Fruit fly (Drosophila melanogaster) whole organism, embryonic: ENCODE results near the gene MsR1.

ENCODE experiments used
- CG11696 ChIP-seq: fragments of 200-800 bp; sonication (Bioruptor generic); IDR thresholded peaks from 2 replicates; pipeline ENCODE4 v1.3.6; 2022; ENCODE audit warnings: missing biosample characterization, missing genetic modification characterization
- CG12104 ChIP-seq: fragments of 200-800 bp; sonication (Bioruptor generic); optimal IDR thresholded peaks from 3 replicates; lab custom pipeline; 2016; ENCODE audit warnings: missing biosample characterization, missing genetic modification characterization
- CG12659 ChIP-seq: fragments of 200-800 bp; sonication (Bioruptor generic); optimal IDR thresholded peaks from 3 replicates; lab custom pipeline; 2017; ENCODE audit warnings: mild to moderate bottlenecking, missing biosample characterization, missing genetic modification reagents, missing genetic modification characterization
- CG12744 ChIP-seq: fragments of 200-800 bp; sonication (Bioruptor generic); optimal IDR thresholded peaks from 2 replicates; lab custom pipeline; 2016; ENCODE audit warnings: missing biosample characterization, missing genetic modification characterization
- CG12769 ChIP-seq: fragments of 200-800 bp; sonication (Bioruptor generic); optimal IDR thresholded peaks from 2 replicates; lab custom pipeline; 2019; ENCODE audit warnings: missing biosample characterization, mild to moderate bottlenecking, missing genetic modification characterization, moderate library complexity
- CG15269 ChIP-seq: fragments of 200-800 bp; sonication (Bioruptor generic); optimal IDR thresholded peaks from 2 replicates; lab custom pipeline; 2018; ENCODE audit warnings: missing biosample characterization, mild to moderate bottlenecking, missing genetic modification characterization, moderate library complexity
- CG1603 ChIP-seq: fragments of 200-800 bp; sonication (Bioruptor generic); optimal IDR thresholded peaks from 2 replicates; lab custom pipeline; 2019; ENCODE audit warnings: missing biosample characterization, mild to moderate bottlenecking, missing genetic modification characterization, moderate library complexity
- CG1647 ChIP-seq: fragments of 200-800 bp; sonication (Bioruptor generic); optimal IDR thresholded peaks from 3 replicates; lab custom pipeline; 2016; ENCODE audit warnings: missing biosample characterization, missing genetic modification characterization
- CG16813 ChIP-seq: fragments of 200-800 bp; sonication (Bioruptor generic); IDR thresholded peaks from 3 replicates; pipeline ENCODE4 v1.3.6; 2022; ENCODE audit warnings: missing biosample characterization, missing genetic modification characterization; ENCODE audit not compliant: partially characterized antibody
- CG17568 ChIP-seq: fragments of 200-800 bp; sonication (Bioruptor generic); optimal IDR thresholded peaks from 2 replicates; lab custom pipeline; 2018; ENCODE audit warnings: missing biosample characterization, mild to moderate bottlenecking, missing genetic modification characterization, moderate library complexity
- CG2712 ChIP-seq: fragments of 200-800 bp; optimal IDR thresholded peaks from 3 replicates; lab custom pipeline; 2019; ENCODE audit warnings: missing biosample characterization, mild to moderate bottlenecking, missing genetic modification characterization, moderate library complexity
- CG32772 ChIP-seq: fragments of 200-800 bp; sonication (Bioruptor generic); IDR thresholded peaks from 2 replicates; pipeline ENCODE4 v1.3.6; 2022; ENCODE audit warnings: missing biosample characterization, missing genetic modification characterization
- CG42726 ChIP-seq: fragments of 200-800 bp; sonication (Bioruptor generic); IDR thresholded peaks from 2 replicates; pipeline ENCODE4 v1.3.6; 2022; ENCODE audit warnings: missing biosample characterization, missing genetic modification characterization; ENCODE audit not compliant: partially characterized antibody
- CG4854 ChIP-seq: fragments of 200-800 bp; sonication (Bioruptor generic); optimal IDR thresholded peaks from 2 replicates; lab custom pipeline; 2016; ENCODE audit warnings: missing biosample characterization, missing genetic modification characterization, inconsistent platforms
- CG5180 ChIP-seq: fragments of 200-800 bp; sonication (Bioruptor generic); optimal IDR thresholded peaks from 3 replicates; lab custom pipeline; 2017; ENCODE audit warnings: missing biosample characterization, missing genetic modification characterization, mild to moderate bottlenecking, moderate library complexity, missing genetic modification reagents
- CG6854 ChIP-seq: fragments of 200-800 bp; sonication (Bioruptor generic); optimal IDR thresholded peaks from 3 replicates; lab custom pipeline; 2017; ENCODE audit warnings: missing biosample characterization, mild to moderate bottlenecking, missing genetic modification characterization
- CG8478 ChIP-seq: fragments of >200 bp; optimal IDR thresholded peaks from 2 replicates; lab custom pipeline; 2018
- CG9876 ChIP-seq: fragments of 200-800 bp; sonication (Bioruptor generic); optimal IDR thresholded peaks from 2 replicates; lab custom pipeline; 2016; ENCODE audit warnings: missing biosample characterization, missing genetic modification characterization
- CG9932 ChIP-seq: fragments of 200-800 bp; sonication (Bioruptor generic); IDR thresholded peaks from 2 replicates; pipeline ENCODE4 v1.3.6; 2022; ENCODE audit warnings: missing biosample characterization, missing genetic modification characterization
- Dfd ChIP-seq, 2 experiments: fragments of >200 bp; optimal IDR thresholded peaks; 2 replicates each; lab custom pipeline; 2017; ENCODE audit warnings: missing biosample characterization in 2 of 2, missing genetic modification characterization in 2 of 2
- E2f1 ChIP-seq: fragments of 200-800 bp; sonication (Bioruptor generic); IDR thresholded peaks from 2 replicates; pipeline ENCODE4 v1.3.6; 2022; ENCODE audit warnings: missing biosample characterization, missing genetic modification characterization
- ERR ChIP-seq: fragments of 200-800 bp; sonication (Bioruptor generic); optimal IDR thresholded peaks from 2 replicates; lab custom pipeline; 2016; ENCODE audit warnings: missing biosample characterization, missing genetic modification characterization
- Fer2 ChIP-seq: fragments of 200-800 bp; sonication (Bioruptor generic); optimal IDR thresholded peaks from 2 replicates; lab custom pipeline; 2018; ENCODE audit warnings: missing biosample characterization, mild to moderate bottlenecking, missing genetic modification characterization, moderate library complexity
- Hmr ChIP-seq: fragments of 200-800 bp; sonication (Bioruptor generic); optimal IDR thresholded peaks from 3 replicates; lab custom pipeline; 2017; ENCODE audit warnings: mild to moderate bottlenecking, missing biosample characterization, missing genetic modification reagents, missing genetic modification characterization
- Hr39 ChIP-seq: fragments of >200 bp; optimal IDR thresholded peaks from 2 replicates; lab custom pipeline; 2017
- Hr78 ChIP-seq, 2 experiments: fragments of 200-800 bp in 1 of 2; fragments of >200 bp in 1 of 2; sonication (Bioruptor generic) in 1 of 2; optimal IDR thresholded peaks; 2 replicates each; lab custom pipeline; 2017 to 2019; ENCODE audit warnings: missing biosample characterization in 2 of 2, missing genetic modification characterization in 2 of 2, mild to moderate bottlenecking in 1 of 2, moderate library complexity in 1 of 2
- Lpt ChIP-seq: fragments of >200 bp; optimal IDR thresholded peaks from 2 replicates; lab custom pipeline; 2018; ENCODE audit warnings: missing biosample characterization, missing genetic modification characterization
- Oli ChIP-seq: fragments of 200-800 bp; sonication (Bioruptor generic); optimal IDR thresholded peaks from 2 replicates; lab custom pipeline; 2018; ENCODE audit warnings: missing biosample characterization, mild to moderate bottlenecking, missing genetic modification characterization, moderate library complexity
- Poxn ChIP-seq: fragments of 200-800 bp; sonication (Bioruptor generic); IDR thresholded peaks from 2 replicates; pipeline ENCODE4 v1.3.6; 2022; ENCODE audit warnings: missing biosample characterization, missing genetic modification characterization
- Scr ChIP-seq: fragments of 200-800 bp; sonication (Bioruptor generic); IDR thresholded peaks from 2 replicates; pipeline ENCODE4 v1.3.6; 2022; ENCODE audit warnings: missing biosample characterization, missing genetic modification characterization; ENCODE audit not compliant: partially characterized antibody
- Sry-β ChIP-seq: fragments of 200-800 bp; sonication (Bioruptor generic); optimal IDR thresholded peaks from 2 replicates; lab custom pipeline; 2018; ENCODE audit warnings: missing biosample characterization, mild to moderate bottlenecking, missing genetic modification characterization, moderate library complexity
- Tbp ChIP-seq: fragments of >200 bp; optimal IDR thresholded peaks from 2 replicates; lab custom pipeline; 2018; ENCODE audit warnings: missing biosample characterization, missing genetic modification characterization
- al ChIP-seq: fragments of 200-800 bp; sonication (Bioruptor generic); IDR thresholded peaks from 2 replicates; pipeline ENCODE4 v1.3.6; 2022; ENCODE audit warnings: missing biosample characterization, missing genetic modification characterization
- ash1 ChIP-seq: fragments of 200-800 bp; sonication (Bioruptor generic); optimal IDR thresholded peaks from 2 replicates; lab custom pipeline; 2018; ENCODE audit warnings: missing biosample characterization, mild to moderate bottlenecking, missing genetic modification characterization
- ato ChIP-seq: fragments of 200-800 bp; sonication (Bioruptor generic); IDR thresholded peaks from 2 replicates; pipeline ENCODE4 v1.3.6; 2022; ENCODE audit warnings: missing biosample characterization, missing genetic modification characterization; ENCODE audit not compliant: partially characterized antibody
- bab2 ChIP-seq: fragments of 200-800 bp; sonication (Bioruptor generic); optimal IDR thresholded peaks from 2 replicates; lab custom pipeline; 2016; ENCODE audit warnings: missing biosample characterization, missing genetic modification characterization
- cad ChIP-seq: fragments of >200 bp; optimal IDR thresholded peaks from 2 replicates; lab custom pipeline; 2017; ENCODE audit warnings: missing biosample characterization, missing genetic modification characterization
- croc ChIP-seq: fragments of 200-800 bp; sonication (Bioruptor generic); conservative IDR thresholded peaks from 3 replicates; pipeline ENCODE4 v1.3.6; 2022; ENCODE audit warnings: missing biosample characterization, missing genetic modification characterization
- en ChIP-seq: fragments of 200-800 bp; sonication (Bioruptor generic); optimal IDR thresholded peaks from 2 replicates; lab custom pipeline; 2016; ENCODE audit warnings: missing biosample characterization, missing genetic modification characterization
- fd3F ChIP-seq: fragments of 200-800 bp; sonication (Bioruptor generic); optimal IDR thresholded peaks from 2 replicates; lab custom pipeline; 2018; ENCODE audit warnings: missing biosample characterization, mild to moderate bottlenecking, missing genetic modification characterization, moderate library complexity
- fru ChIP-seq: fragments of >200 bp; optimal IDR thresholded peaks from 2 replicates; lab custom pipeline; 2017
- gcm2 ChIP-seq: fragments of 200-800 bp; sonication (Bioruptor generic); optimal IDR thresholded peaks from 2 replicates; lab custom pipeline; 2016; ENCODE audit warnings: missing biosample characterization, missing genetic modification characterization
- gfzf ChIP-seq: fragments of 200-800 bp; sonication (Bioruptor generic); optimal IDR thresholded peaks from 2 replicates; lab custom pipeline; 2016; ENCODE audit warnings: missing biosample characterization, mild to moderate bottlenecking, missing genetic modification characterization, moderate library complexity
- maf-S ChIP-seq: fragments of 200-800 bp; sonication (Bioruptor generic); optimal IDR thresholded peaks from 2 replicates; lab custom pipeline; 2016; ENCODE audit warnings: missing biosample characterization, missing genetic modification characterization
- nom ChIP-seq: fragments of 200-800 bp; sonication (Bioruptor generic); optimal IDR thresholded peaks from 2 replicates; lab custom pipeline; 2017; ENCODE audit warnings: missing biosample characterization, missing genetic modification characterization, mild to moderate bottlenecking, moderate library complexity, missing genetic modification reagents
- slou ChIP-seq: fragments of 200-800 bp; sonication (Bioruptor generic); optimal IDR thresholded peaks from 3 replicates; lab custom pipeline; 2016; ENCODE audit warnings: missing biosample characterization, missing genetic modification characterization
- sna ChIP-seq: fragments of 200-800 bp; sonication (Bioruptor generic); IDR thresholded peaks from 2 replicates; pipeline ENCODE4 v1.3.6; 2022; ENCODE audit warnings: missing biosample characterization, missing genetic modification characterization; ENCODE audit not compliant: partially characterized antibody
- tx ChIP-seq: fragments of 200-800 bp; sonication (Bioruptor generic); optimal IDR thresholded peaks from 2 replicates; lab custom pipeline; 2016; ENCODE audit warnings: missing biosample characterization, missing genetic modification characterization
- zen ChIP-seq: fragments of 200-800 bp; sonication (Bioruptor generic); optimal IDR thresholded peaks from 3 replicates; lab custom pipeline; 2018; ENCODE audit warnings: missing biosample characterization, mild to moderate bottlenecking, missing genetic modification characterization, moderate library complexity
- zen2 ChIP-seq: fragments of 200-800 bp; sonication (Bioruptor generic); IDR thresholded peaks from 3 replicates; pipeline ENCODE4 v1.3.6; 2022; ENCODE audit warnings: missing biosample characterization, missing genetic modification characterization; ENCODE audit not compliant: partially characterized antibody

Gene MsR1

DNA sequence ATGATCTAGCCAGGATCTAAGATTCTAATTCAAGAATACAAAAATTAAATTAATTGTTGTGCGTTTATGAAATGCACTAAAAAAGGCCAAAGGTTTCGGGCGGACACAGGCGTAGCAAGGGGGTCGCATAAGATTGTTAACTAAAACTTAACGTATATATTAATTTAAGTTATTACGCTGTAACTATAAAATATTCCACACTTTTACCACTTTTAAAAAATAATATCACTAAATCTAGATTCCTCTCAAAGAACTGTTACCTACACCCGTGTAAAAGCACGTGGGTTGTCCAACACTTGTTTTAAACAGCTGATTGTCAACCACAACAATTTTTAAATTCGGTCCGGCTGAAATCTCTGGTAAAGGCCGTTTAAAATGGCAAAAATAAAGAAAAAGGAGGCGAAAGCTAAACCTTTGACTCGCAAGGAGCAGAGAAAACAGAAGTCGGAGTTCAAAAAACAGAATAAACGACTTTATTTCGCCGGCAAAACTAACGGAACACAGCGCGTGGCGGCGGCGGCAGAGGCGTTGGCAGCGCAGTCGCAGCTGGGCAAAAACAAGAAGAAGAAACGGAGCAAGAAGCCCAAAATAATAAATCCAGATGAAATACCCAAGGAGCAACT is 51.0 kb downstream of the MsR1 start, which contains the start of the genes mRpL23 and CG9004 (continued):
- peak in 1 of 2 experiments; percentile 89 for TF ChIP-seq Hr78 (GFP tag; optimal IDR thresholded peaks at IDR 0.05; lab: Kevin White, UChicago)
- peak; percentile 98 for TF ChIP-seq tx (GFP tag; lab: Kevin White, UChicago)
- peak; percentile 100 for TF ChIP-seq CG32772 (GFP tag; lab: Robert Waterston, UW)
- no peak for TF ChIP-seq Hr39 (lab: Kevin White, UChicago)
- TF ChIP-seq Dfd (GFP tag; optimal IDR thresholded peaks at IDR 0.05; lab: Kevin White, UChicago) = peak in 1 of 2 experiments; percentile 78
- TF ChIP-seq fd3F = peak; percentile 99
- peak; percentile 99 for TF ChIP-seq croc
- peak; percentile 96 for TF ChIP-seq ERR (GFP tag; lab: Kevin White, UChicago)
- TF ChIP-seq gfzf (GFP tag; lab: Kevin White, UChicago) = peak; percentile 75
- TF ChIP-seq CG12769 (tag; lab: Kevin White, UChicago) = peak; percentile 99
- TF ChIP-seq CG11696 = peak; percentile 98
- 0 out of 3 replicates have a peak, but pooled peaks have one; percentile 8 for TF ChIP-seq CG16813 (GFP tag; lab: Robert Waterston, UW)
- TF ChIP-seq zen2 (GFP tag; lab: Robert Waterston, UW) = no peak
- peak; percentile 98 for TF ChIP-seq Poxn (GFP tag; lab: Robert Waterston, UW)
- TF ChIP-seq zen (tag; lab: Kevin White, UChicago) = peak; percentile 99
- no peak for TF ChIP-seq fru (lab: Kevin White, UChicago)
- peak; percentile 98 for TF ChIP-seq maf-S (GFP tag; lab: Kevin White, UChicago)
- peak; percentile 99 for TF ChIP-seq Oli (tag; lab: Kevin White, UChicago)
- peak; percentile 99 for TF ChIP-seq CG15269
- peak; percentile 94 for TF ChIP-seq en (GFP tag; lab: Kevin White, UChicago)
- peak; percentile 99 for TF ChIP-seq Fer2 (tag; lab: Kevin White, UChicago)
- peak; percentile 98 for TF ChIP-seq CG1603 (tag; lab: Kevin White, UChicago)
- TF ChIP-seq CG12744 (GFP tag; lab: Kevin White, UChicago) = peak; percentile 98
- TF ChIP-seq Sry-β (GFP tag; lab: Kevin White, UChicago) = peak; percentile 71
- TF ChIP-seq sna (GFP tag; lab: Robert Waterston, UW) = peak; percentile 30; the same call in 1 of the 2 replicates
- TF ChIP-seq nom (GFP tag; lab: Kevin White, UChicago) = peak; percentile 94
- no peak for TF ChIP-seq CG42726 (GFP tag; lab: Robert Waterston, UW)
- TF ChIP-seq Tbp (GFP tag; lab: Kevin White, UChicago) = no peak
- peak; percentile 99 for TF ChIP-seq CG1647
- TF ChIP-seq CG9932 (GFP tag; lab: Robert Waterston, UW) = peak; percentile 100
- no peak for TF ChIP-seq cad
- no peak for TF ChIP-seq Lpt (GFP tag; lab: Kevin White, UChicago)
- TF ChIP-seq CG9876 (GFP tag; lab: Kevin White, UChicago) = peak; percentile 96
- TF ChIP-seq slou (GFP tag; lab: Kevin White, UChicago) = peak; percentile 99
- TF ChIP-seq CG6854 (GFP tag; lab: Kevin White, UChicago) = peak; percentile 96
- peak; percentile 99 for TF ChIP-seq CG12659 (GFP tag; lab: Kevin White, UChicago)
- TF ChIP-seq al = peak; percentile 99
- TF ChIP-seq ash1 (GFP tag; lab: Kevin White, UChicago) = peak; percentile 92
- TF ChIP-seq CG17568 (GFP tag; lab: Kevin White, UChicago) = peak; percentile 98
- TF ChIP-seq CG12104 (GFP tag; lab: Kevin White, UChicago) = peak; percentile 99
- TF ChIP-seq bab2 = peak; percentile 99
- 0 out of 2 replicates have a peak, but pooled peaks have one; percentile 20 for TF ChIP-seq Scr (GFP tag; lab: Robert Waterston, UW)
- peak; percentile 90 for TF ChIP-seq CG5180 (GFP tag; lab: Kevin White, UChicago)
- peak; percentile 97 for TF ChIP-seq gcm2 (GFP tag; lab: Kevin White, UChicago)
- TF ChIP-seq E2f1 (GFP tag; lab: Robert Waterston, UW) = peak; percentile 100
- peak; percentile 99 for TF ChIP-seq CG2712 (tag; lab: Kevin White, UChicago)
- TF ChIP-seq CG8478 = no peak
- TF ChIP-seq ato (GFP tag; lab: Robert Waterston, UW) = no peak
- TF ChIP-seq CG4854 (GFP tag; lab: Kevin White, UChicago) = peak; percentile 99
- peak; percentile 99 for TF ChIP-seq Hmr
